Worm (Caenorhabditis elegans) whole organism, late embryonic: ENCODE results near the gene mut-15.

Experiments used
- C38D4.7 ChIP-seq: fragments of 200-800 bp; sonication (Bioruptor generic); optimal IDR thresholded peaks from 2 replicates; lab custom pipeline; 2018; ENCODE audit warnings: mild to moderate bottlenecking, missing genetic modification characterization, moderate library complexity, missing compliant biosample characterization
- F13H6.1 ChIP-seq: sonication (generic microtip); optimal IDR thresholded peaks from 2 replicates; lab custom pipeline; 2016; ENCODE audit warnings: missing genetic modification characterization, missing compliant biosample characterization
- K02D7.2 ChIP-seq: sonication (generic microtip); optimal IDR thresholded peaks from 2 replicates; lab custom pipeline; 2017; ENCODE audit warnings: mild to moderate bottlenecking, missing genetic modification characterization, missing compliant biosample characterization
- T23F11.4 ChIP-seq: fragments of 200-800 bp; sonication (Bioruptor generic); optimal IDR thresholded peaks from 2 replicates; lab custom pipeline; 2018; ENCODE audit warnings: mild to moderate bottlenecking, missing genetic modification characterization, missing compliant biosample characterization
- ahr-1 ChIP-seq: sonication (generic microtip); optimal IDR thresholded peaks from 2 replicates; lab custom pipeline; 2016; ENCODE audit warnings: missing genetic modification characterization, missing compliant biosample characterization
- ama-1 ChIP-seq: fragments of 150-350 bp; optimal IDR thresholded peaks from 2 replicates; lab custom pipeline; 2014
- ceh-19 ChIP-seq: fragments of 200-800 bp; sonication (Bioruptor generic); optimal IDR thresholded peaks from 2 replicates; lab custom pipeline; 2018; ENCODE audit warnings: mild to moderate bottlenecking, missing genetic modification characterization, missing compliant biosample characterization
- ceh-2 ChIP-seq: sonication (generic microtip); optimal IDR thresholded peaks from 2 replicates; lab custom pipeline; 2016; ENCODE audit warnings: missing genotype, missing genetic modification characterization, missing compliant biosample characterization
- ceh-31 ChIP-seq: sonication (generic microtip); optimal IDR thresholded peaks from 2 replicates; lab custom pipeline; 2016; ENCODE audit warnings: missing genetic modification characterization, missing compliant biosample characterization
- ceh-48 ChIP-seq: sonication (generic microtip); optimal IDR thresholded peaks from 2 replicates; lab custom pipeline; 2016; ENCODE audit warnings: missing genetic modification characterization, inconsistent platforms, missing compliant biosample characterization
- ceh-9 ChIP-seq: sonication (generic microtip); optimal IDR thresholded peaks from 2 replicates; lab custom pipeline; 2016; ENCODE audit warnings: mild to moderate bottlenecking, missing genetic modification characterization, inconsistent platforms, missing compliant biosample characterization
- dmd-4 ChIP-seq: sonication (generic microtip); optimal IDR thresholded peaks from 2 replicates; lab custom pipeline; 2016; ENCODE audit warnings: borderline replicate concordance, missing genetic modification characterization, missing compliant biosample characterization
- elt-2 ChIP-seq: sonication (generic microtip); optimal IDR thresholded peaks from 2 replicates; lab custom pipeline; 2016; ENCODE audit warnings: missing genetic modification reagents, missing genetic modification characterization, missing compliant biosample characterization
- elt-4 ChIP-seq: sonication (generic microtip); optimal IDR thresholded peaks from 2 replicates; lab custom pipeline; 2016; ENCODE audit warnings: missing genetic modification characterization, missing compliant biosample characterization
- ets-4 ChIP-seq: sonication (generic microtip); optimal IDR thresholded peaks from 2 replicates; lab custom pipeline; 2016; ENCODE audit warnings: missing genetic modification characterization, missing compliant biosample characterization
- eyg-1 ChIP-seq: sonication (generic microtip); optimal IDR thresholded peaks from 2 replicates; lab custom pipeline; 2016; ENCODE audit warnings: missing genotype, missing genetic modification characterization, missing compliant biosample characterization
- hlh-15 ChIP-seq: sonication (generic microtip); optimal IDR thresholded peaks from 2 replicates; lab custom pipeline; 2016; ENCODE audit warnings: missing genetic modification characterization, missing compliant biosample characterization
- hlh-6 ChIP-seq: sonication (generic microtip); optimal IDR thresholded peaks from 2 replicates; lab custom pipeline; 2016; ENCODE audit warnings: missing genotype, missing genetic modification characterization, missing compliant biosample characterization
- lin-11 ChIP-seq: fragments of 200-800 bp; sonication (Bioruptor generic); optimal IDR thresholded peaks from 2 replicates; lab custom pipeline; 2018; ENCODE audit warnings: mild to moderate bottlenecking, missing genetic modification characterization, missing compliant biosample characterization
- madf-2 ChIP-seq: sonication (generic microtip); optimal IDR thresholded peaks from 2 replicates; lab custom pipeline; 2017; ENCODE audit warnings: missing genetic modification characterization, missing compliant biosample characterization
- nhr-232 ChIP-seq: sonication (generic microtip); optimal IDR thresholded peaks from 2 replicates; lab custom pipeline; 2016; ENCODE audit warnings: missing genetic modification characterization, missing compliant biosample characterization
- pag-3 ChIP-seq: sonication (generic microtip); optimal IDR thresholded peaks from 2 replicates; lab custom pipeline; 2016; ENCODE audit warnings: missing compliant biosample characterization, missing genetic modification characterization, borderline replicate concordance
- pat-9 ChIP-seq: fragments of 200-800 bp; sonication (Bioruptor generic); optimal IDR thresholded peaks from 2 replicates; lab custom pipeline; 2018; ENCODE audit warnings: mild to moderate bottlenecking, missing genetic modification characterization, moderate library complexity, missing compliant biosample characterization
- pax-1 ChIP-seq: fragments of 150-350 bp; optimal IDR thresholded peaks from 2 replicates; lab custom pipeline; 2014; ENCODE audit warnings: missing biosample characterization, missing genetic modification characterization
- pha-4 ChIP-seq: fragments of 150-350 bp; optimal IDR thresholded peaks from 2 replicates; lab custom pipeline; 2018; ENCODE audit warnings: missing biosample characterization, missing genetic modification reagents, missing genetic modification characterization
- pqm-1 ChIP-seq: sonication (generic microtip); optimal IDR thresholded peaks from 2 replicates; lab custom pipeline; 2016; ENCODE audit warnings: missing genetic modification characterization, missing compliant biosample characterization
- pros-1 ChIP-seq: fragments of 150-350 bp; optimal IDR thresholded peaks from 2 replicates; lab custom pipeline; 2014; ENCODE audit warnings: missing biosample characterization, missing genetic modification reagents, missing genetic modification characterization
- rnt-1 ChIP-seq: sonication (generic microtip); optimal IDR thresholded peaks from 2 replicates; lab custom pipeline; 2016; ENCODE audit warnings: missing genetic modification characterization, missing compliant biosample characterization
- sox-2 ChIP-seq: fragments of 200-800 bp; sonication (Bioruptor generic); IDR thresholded peaks from 2 replicates; pipeline ENCODE4 v1.3.6; 2022; ENCODE audit warnings: missing genetic modification reagents, missing genetic modification characterization, missing compliant biosample characterization
- sox-4 ChIP-seq: sonication (generic microtip); optimal IDR thresholded peaks from 2 replicates; lab custom pipeline; 2017; ENCODE audit warnings: mild to moderate bottlenecking, missing genetic modification characterization, inconsistent platforms, missing compliant biosample characterization
- ttx-3 ChIP-seq: sonication (generic microtip); optimal IDR thresholded peaks from 2 replicates; lab custom pipeline; 2016; ENCODE audit warnings: missing genetic modification reagents, missing genetic modification characterization, missing compliant biosample characterization
- unc-3 ChIP-seq, 2 experiments: fragments of 200-800 bp in 1 of 2; sonication (Bioruptor generic) in 1 of 2; sonication (generic microtip) in 1 of 2; conservative IDR thresholded peaks in 1 of 2; optimal IDR thresholded peaks in 1 of 2; 2 replicates each; pipeline versions ENCODE4 v1.3.6 to Lab custom; 2016 to 2022; ENCODE audit warnings: missing compliant biosample characterization in 2 of 2, missing genetic modification characterization in 2 of 2, missing genetic modification reagents in 1 of 2
- unc-42 ChIP-seq: sonication (generic microtip); optimal IDR thresholded peaks from 2 replicates; lab custom pipeline; 2016; ENCODE audit warnings: missing genotype, missing genetic modification characterization, missing compliant biosample characterization
- unc-86 ChIP-seq: sonication (generic microtip); optimal IDR thresholded peaks from 2 replicates; lab custom pipeline; 2016; ENCODE audit warnings: missing genetic modification characterization, missing compliant biosample characterization
- ztf-16 ChIP-seq: sonication (generic microtip); optimal IDR thresholded peaks from 2 replicates; lab custom pipeline; 2017; ENCODE audit warnings: missing genetic modification characterization, missing compliant biosample characterization

mut-15 gene

ce11 chrV:15016795-15017429 is 14.6 kb downstream of the mut-15 start:
- TF ChIP-seq pag-3 (tag; lab: Kevin White, UChicago) (no peak), dmd-4 (no peak), ztf-16 (tag; lab: Kevin White, UChicago) (no peak), sox-4 (no peak), pros-1 (no peak), sox-2 (GFP tag; lab: Robert Waterston, UW) (no peak), unc-86 (no peak), K02D7.2 (no peak), ceh-9 (no peak), eyg-1 (tag; lab: Kevin White, UChicago) (no peak), T23F11.4 (GFP tag; lab: Kevin White, UChicago) (no peak), hlh-6 (tag; lab: Kevin White, UChicago) (no peak), ceh-31 (no peak), ceh-19 (GFP tag; lab: Kevin White, UChicago) (no peak), lin-11 (no peak), ceh-48 (tag; lab: Kevin White, UChicago) (no peak), rnt-1 (tag; lab: Kevin White, UChicago) (no peak), ahr-1 (tag; lab: Kevin White, UChicago) (no peak), pat-9 (tag; lab: Kevin White, UChicago) (no peak), elt-2 (no peak)

DNA sequence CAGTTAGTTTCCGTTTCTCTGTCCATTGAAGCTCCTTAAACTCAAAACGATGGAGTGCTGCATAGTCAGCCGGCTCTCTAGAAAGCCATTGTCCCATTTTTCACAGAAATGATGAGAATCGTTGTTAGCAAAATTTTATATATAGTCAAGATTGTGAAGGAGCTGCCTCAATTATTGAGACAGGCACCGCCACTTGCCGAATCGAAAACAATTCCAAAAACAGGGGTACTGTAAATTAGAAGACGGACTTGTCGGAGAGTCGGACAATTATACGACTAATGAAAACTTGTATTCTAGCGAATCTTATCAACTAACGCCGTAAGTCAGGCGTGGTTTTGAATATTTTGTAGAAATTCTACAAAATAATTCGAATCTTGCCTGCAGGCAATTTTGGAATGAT is 17.9 kb downstream of the mut-15 start, which contains the start of gene F14H8.2:
Gene F14H8.2, minus strand, starts transcription at position 101 of the 400 bp plus-strand sequence.
- TF ChIP-seq elt-4 (tag; lab: Kevin White, UChicago): no peak

- TF ChIP-seq madf-2 (tag; lab: Kevin White, UChicago): no peak
- TF ChIP-seq ama-1 (lab: Kevin White, UChicago): no peak
These were observed 18.4 kb downstream of the mut-15 start, which contains the start of gene F14H8.5 for ce11 chrV:15020732-15021131. TSS of gene F14H8.5 (plus strand) at chrV:15021032.

DNA sequence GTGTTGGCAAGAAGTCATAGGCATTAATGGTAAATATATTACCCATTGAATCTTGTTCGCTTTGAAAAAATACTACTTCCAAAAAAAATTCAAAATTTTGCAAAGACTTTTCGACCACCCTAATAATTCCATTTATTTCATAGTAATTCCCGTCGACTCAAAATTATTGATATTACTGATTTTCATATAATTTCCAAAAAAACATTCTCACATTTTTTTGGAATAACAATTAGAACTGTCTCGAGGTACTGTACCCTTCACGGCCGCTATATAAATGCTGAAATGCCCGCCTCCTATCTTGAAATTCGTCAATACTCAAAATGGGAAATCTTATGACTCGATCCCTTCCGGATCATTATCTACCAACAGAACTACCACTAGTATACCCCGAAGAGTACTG is 21.2 kb downstream of the mut-15 start, which contains the start of gene F14H8.4:
Gene F14H8.4, plus strand, starts transcription at position 301 of the 400 bp plus-strand sequence.
- no peak for TF ChIP-seq T23F11.4 (GFP tag; lab: Kevin White, UChicago)
- TF ChIP-seq ets-4 (tag; lab: Kevin White, UChicago): no peak
- TF ChIP-seq madf-2 (tag; lab: Kevin White, UChicago): no peak
- TF ChIP-seq hlh-15 (tag; lab: Kevin White, UChicago): no peak
- TF ChIP-seq pax-1: no peak
- TF ChIP-seq unc-86: no peak
- TF ChIP-seq unc-3 (GFP tag; conservative IDR thresholded peaks at IDR 0.05; lab: Robert Waterston, UW): no peak
- TF ChIP-seq unc-3 (tag; optimal IDR thresholded peaks at IDR 0.05; lab: Kevin White, UChicago): no peak
- no peak for TF ChIP-seq F13H6.1 (tag; lab: Kevin White, UChicago)
- no peak for TF ChIP-seq ceh-2 (tag; lab: Kevin White, UChicago)
- TF ChIP-seq ceh-31: no peak
- TF ChIP-seq pqm-1 (tag; lab: Kevin White, UChicago): no peak
- no peak for TF ChIP-seq nhr-232 (tag; lab: Kevin White, UChicago)
- no peak for TF ChIP-seq C38D4.7 (GFP tag; lab: Kevin White, UChicago)
- no peak for TF ChIP-seq pha-4 (tag; lab: Kevin White, UChicago)
- no peak for TF ChIP-seq ttx-3 (tag; lab: Kevin White, UChicago)
- no peak for TF ChIP-seq ama-1 (lab: Kevin White, UChicago)
- TF ChIP-seq unc-42: no peak
